Worm (Caenorhabditis elegans) whole organism, late embryonic: ENCODE results near the gene fbxa-167.

ENCODE experiments used
- F13H6.1 ChIP-seq: sonication (generic microtip); optimal IDR thresholded peaks from 2 replicates; lab custom pipeline; 2016; ENCODE audit warnings: missing genetic modification characterization, missing compliant biosample characterization
- K09A11.1 ChIP-seq: sonication (generic microtip); optimal IDR thresholded peaks from 2 replicates; lab custom pipeline; 2017; ENCODE audit warnings: antibody characterized with exemption, mild to moderate bottlenecking, missing genetic modification characterization, missing compliant biosample characterization; ENCODE audit not compliant: insufficient read depth
- Y22D7AL.16 ChIP-seq: sonication (generic microtip); optimal IDR thresholded peaks from 2 replicates; lab custom pipeline; 2016; ENCODE audit warnings: missing genetic modification characterization, missing compliant biosample characterization
- ceh-18 ChIP-seq: sonication (generic microtip); optimal IDR thresholded peaks from 2 replicates; lab custom pipeline; 2016; ENCODE audit warnings: missing genetic modification characterization, missing compliant biosample characterization
- ceh-19 ChIP-seq: fragments of 200-800 bp; sonication (Bioruptor generic); optimal IDR thresholded peaks from 2 replicates; lab custom pipeline; 2018; ENCODE audit warnings: mild to moderate bottlenecking, missing genetic modification characterization, missing compliant biosample characterization
- ceh-34 ChIP-seq: sonication (generic microtip); optimal IDR thresholded peaks from 2 replicates; lab custom pipeline; 2016; ENCODE audit warnings: mild to moderate bottlenecking, missing genetic modification characterization, missing compliant biosample characterization
- ceh-6 ChIP-seq: fragments of 200-800 bp; sonication (Bioruptor generic); optimal IDR thresholded peaks from 2 replicates; lab custom pipeline; 2018; ENCODE audit warnings: mild to moderate bottlenecking, missing genetic modification characterization, missing compliant biosample characterization
- ceh-9 ChIP-seq: sonication (generic microtip); optimal IDR thresholded peaks from 2 replicates; lab custom pipeline; 2016; ENCODE audit warnings: mild to moderate bottlenecking, missing genetic modification characterization, inconsistent platforms, missing compliant biosample characterization
- dmd-4 ChIP-seq: sonication (generic microtip); optimal IDR thresholded peaks from 2 replicates; lab custom pipeline; 2016; ENCODE audit warnings: borderline replicate concordance, missing genetic modification characterization, missing compliant biosample characterization
- dve-1 ChIP-seq: sonication (generic microtip); optimal IDR thresholded peaks from 2 replicates; lab custom pipeline; 2017; ENCODE audit warnings: antibody characterized with exemption, mild to moderate bottlenecking, missing genetic modification characterization, missing compliant biosample characterization
- elt-4 ChIP-seq: sonication (generic microtip); optimal IDR thresholded peaks from 2 replicates; lab custom pipeline; 2016; ENCODE audit warnings: missing genetic modification characterization, missing compliant biosample characterization
- fkh-6 ChIP-seq: sonication (generic microtip); optimal IDR thresholded peaks from 2 replicates; lab custom pipeline; 2016; ENCODE audit warnings: missing genetic modification characterization, missing compliant biosample characterization
- gmeb-2 ChIP-seq: sonication (generic microtip); optimal IDR thresholded peaks from 2 replicates; lab custom pipeline; 2016; ENCODE audit warnings: missing genetic modification characterization, inconsistent platforms, missing compliant biosample characterization
- hlh-15 ChIP-seq: sonication (generic microtip); optimal IDR thresholded peaks from 2 replicates; lab custom pipeline; 2016; ENCODE audit warnings: missing genetic modification characterization, missing compliant biosample characterization
- hlh-6 ChIP-seq: sonication (generic microtip); optimal IDR thresholded peaks from 2 replicates; lab custom pipeline; 2016; ENCODE audit warnings: missing genotype, missing genetic modification characterization, missing compliant biosample characterization
- lim-6 ChIP-seq: sonication (generic microtip); optimal IDR thresholded peaks from 2 replicates; lab custom pipeline; 2016; ENCODE audit warnings: missing genetic modification characterization, missing compliant biosample characterization
- lin-11 ChIP-seq: fragments of 200-800 bp; sonication (Bioruptor generic); optimal IDR thresholded peaks from 2 replicates; lab custom pipeline; 2018; ENCODE audit warnings: mild to moderate bottlenecking, missing genetic modification characterization, missing compliant biosample characterization
- madf-2 ChIP-seq: sonication (generic microtip); optimal IDR thresholded peaks from 2 replicates; lab custom pipeline; 2017; ENCODE audit warnings: missing genetic modification characterization, missing compliant biosample characterization
- nfya-1 ChIP-seq: sonication (generic microtip); optimal IDR thresholded peaks from 2 replicates; lab custom pipeline; 2017; ENCODE audit warnings: missing genetic modification characterization, mild to moderate bottlenecking, missing compliant biosample characterization, antibody characterized with exemption, moderate library complexity
- npax-4 ChIP-seq: sonication (generic microtip); optimal IDR thresholded peaks from 2 replicates; lab custom pipeline; 2016; ENCODE audit warnings: missing genetic modification characterization, missing compliant biosample characterization
- odd-2 ChIP-seq: sonication (generic microtip); optimal IDR thresholded peaks from 2 replicates; lab custom pipeline; 2017; ENCODE audit warnings: antibody characterized with exemption, mild to moderate bottlenecking, missing genetic modification characterization, missing compliant biosample characterization
- pag-3 ChIP-seq: sonication (generic microtip); optimal IDR thresholded peaks from 2 replicates; lab custom pipeline; 2016; ENCODE audit warnings: missing compliant biosample characterization, missing genetic modification characterization, borderline replicate concordance
- pax-1 ChIP-seq: fragments of 150-350 bp; optimal IDR thresholded peaks from 2 replicates; lab custom pipeline; 2014; ENCODE audit warnings: missing biosample characterization, missing genetic modification characterization
- pha-2 ChIP-seq: sonication (generic microtip); optimal IDR thresholded peaks from 2 replicates; lab custom pipeline; 2017; ENCODE audit warnings: mild to moderate bottlenecking, missing genetic modification characterization, missing compliant biosample characterization
- pha-4 ChIP-seq: fragments of 150-350 bp; optimal IDR thresholded peaks from 2 replicates; lab custom pipeline; 2018; ENCODE audit warnings: missing biosample characterization, missing genetic modification reagents, missing genetic modification characterization
- ref-2 ChIP-seq: sonication (generic microtip); optimal IDR thresholded peaks from 2 replicates; lab custom pipeline; 2016; ENCODE audit warnings: missing genetic modification characterization, missing compliant biosample characterization
- rnt-1 ChIP-seq: sonication (generic microtip); optimal IDR thresholded peaks from 2 replicates; lab custom pipeline; 2016; ENCODE audit warnings: missing genetic modification characterization, missing compliant biosample characterization
- sdc-2 ChIP-seq: sonication (generic microtip); optimal IDR thresholded peaks from 2 replicates; lab custom pipeline; 2016; ENCODE audit warnings: missing genotype, missing genetic modification characterization, missing compliant biosample characterization
- sox-2 ChIP-seq: fragments of 200-800 bp; sonication (Bioruptor generic); IDR thresholded peaks from 2 replicates; pipeline ENCODE4 v1.3.6; 2022; ENCODE audit warnings: missing genetic modification reagents, missing genetic modification characterization, missing compliant biosample characterization
- sox-4 ChIP-seq: sonication (generic microtip); optimal IDR thresholded peaks from 2 replicates; lab custom pipeline; 2017; ENCODE audit warnings: mild to moderate bottlenecking, missing genetic modification characterization, inconsistent platforms, missing compliant biosample characterization
- tbx-2 ChIP-seq: sonication (generic microtip); optimal IDR thresholded peaks from 2 replicates; lab custom pipeline; 2016; ENCODE audit warnings: missing genetic modification characterization, missing compliant biosample characterization
- ttx-3 ChIP-seq: sonication (generic microtip); optimal IDR thresholded peaks from 2 replicates; lab custom pipeline; 2016; ENCODE audit warnings: missing genetic modification reagents, missing genetic modification characterization, missing compliant biosample characterization
- unc-3 ChIP-seq, 2 experiments: fragments of 200-800 bp in 1 of 2; sonication (Bioruptor generic) in 1 of 2; sonication (generic microtip) in 1 of 2; conservative IDR thresholded peaks in 1 of 2; optimal IDR thresholded peaks in 1 of 2; 2 replicates each; pipeline versions ENCODE4 v1.3.6 to Lab custom; 2016 to 2022; ENCODE audit warnings: missing compliant biosample characterization in 2 of 2, missing genetic modification characterization in 2 of 2, missing genetic modification reagents in 1 of 2
- unc-55 ChIP-seq: sonication (generic microtip); optimal IDR thresholded peaks from 2 replicates; lab custom pipeline; 2017; ENCODE audit warnings: missing biosample characterization, missing genetic modification reagents, missing genetic modification characterization
- unc-86 ChIP-seq: sonication (generic microtip); optimal IDR thresholded peaks from 2 replicates; lab custom pipeline; 2016; ENCODE audit warnings: missing genetic modification characterization, missing compliant biosample characterization

fbxa-167 gene

DNA sequence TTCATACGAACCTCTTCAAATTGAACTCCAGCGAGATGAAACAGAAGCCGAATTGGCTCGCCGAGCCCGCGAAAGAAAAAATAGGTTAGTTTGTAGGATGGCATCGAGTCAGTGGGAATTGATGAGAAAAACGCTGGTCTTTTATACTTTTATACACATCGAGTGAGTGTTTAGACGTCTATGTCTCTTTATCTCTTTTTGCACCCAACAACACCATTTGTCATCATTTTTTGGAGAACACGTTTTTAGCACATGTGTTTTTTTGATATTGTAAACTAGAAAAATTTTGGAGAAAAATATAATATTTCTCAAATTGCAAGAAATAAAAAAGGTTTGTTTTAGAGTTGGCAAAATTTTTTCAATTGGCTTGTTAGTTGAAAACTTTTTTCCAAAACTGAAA is 17.0 kb upstream of the fbxa-167 start, which contains the start of gene gst-16:
Gene gst-16, minus strand, starts transcription at position 111 of the 400 bp plus-strand sequence.
- TF ChIP-seq pha-4 (no peak), Y22D7AL.16 (tag; lab: Kevin White, UChicago) (no peak), pax-1 (tag; lab: Kevin White, UChicago) (no peak), elt-4 (no peak)

DNA sequence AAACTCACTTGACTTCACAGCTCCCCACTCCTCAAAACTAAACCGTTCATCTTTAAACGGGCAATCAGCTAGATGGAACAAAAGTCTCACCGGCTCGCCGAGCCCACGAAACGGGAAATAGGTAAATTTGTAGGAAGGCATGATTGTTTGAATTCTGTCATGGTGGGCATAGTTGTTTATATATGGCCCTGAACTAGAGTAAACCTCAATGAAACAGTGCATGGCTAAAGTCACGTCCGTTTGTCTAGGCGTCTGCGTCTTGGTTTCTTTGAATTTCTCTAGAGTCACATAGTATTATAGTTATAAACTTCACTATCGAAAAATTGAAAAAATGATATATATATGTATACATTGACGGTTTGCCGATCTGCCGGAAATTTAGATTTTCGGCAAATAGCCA is 14.3 kb upstream of the fbxa-167 start, which contains the start of gene gst-19:
Gene gst-19, minus strand, starts transcription at position 145 of the 400 bp plus-strand sequence.
- no peak for TF ChIP-seq Y22D7AL.16 (tag; lab: Kevin White, UChicago)
- TF ChIP-seq pax-1 (tag; lab: Kevin White, UChicago) = no peak
- no peak for TF ChIP-seq ttx-3
- TF ChIP-seq npax-4 (tag; lab: Kevin White, UChicago) = no peak
- TF ChIP-seq fkh-6 = no peak
- no peak for TF ChIP-seq unc-86 (tag; lab: Kevin White, UChicago)
- no peak for TF ChIP-seq ceh-34 (tag; lab: Kevin White, UChicago)
- no peak for TF ChIP-seq dve-1
- no peak for TF ChIP-seq unc-3 (GFP tag; conservative IDR thresholded peaks at IDR 0.05; lab: Robert Waterston, UW)
- TF ChIP-seq unc-3 (tag; optimal IDR thresholded peaks at IDR 0.05; lab: Kevin White, UChicago) = no peak
- TF ChIP-seq ceh-9 (tag; lab: Kevin White, UChicago) = no peak
- TF ChIP-seq rnt-1 = no peak
- TF ChIP-seq lim-6 (tag; lab: Kevin White, UChicago) = no peak
- no peak for TF ChIP-seq hlh-6 (tag; lab: Kevin White, UChicago)
- no peak for TF ChIP-seq unc-55
- TF ChIP-seq madf-2 = no peak

DNA sequence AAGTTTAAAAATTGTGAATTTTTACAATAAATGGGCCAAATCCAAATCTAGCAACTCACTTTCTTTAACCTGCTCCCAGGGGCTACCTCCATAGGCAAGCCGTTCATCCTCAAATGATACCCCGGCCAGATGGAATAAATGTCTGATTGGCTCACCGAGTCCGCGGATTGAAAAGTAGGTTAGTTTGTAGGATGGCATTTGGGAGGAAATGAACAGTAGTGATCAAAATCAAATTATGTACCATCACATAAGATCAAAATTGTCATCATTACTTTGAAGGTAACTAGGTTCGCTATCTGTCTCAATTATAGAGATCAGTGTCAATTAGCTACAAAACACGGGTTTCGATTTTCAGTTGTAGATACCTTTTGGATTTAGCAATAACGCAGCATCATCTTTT is 10.6 kb upstream of the fbxa-167 start, which contains the start of the genes gst-17 and gst-18:
Gene gst-17, minus strand, starts transcription at position 101 of the 400 bp plus-strand sequence.
Gene gst-18, minus strand, starts transcription at position 198 of the 400 bp plus-strand sequence.
- TF ChIP-seq lim-6 (tag; lab: Kevin White, UChicago) (no peak), gmeb-2 (tag; lab: Kevin White, UChicago) (no peak), pag-3 (tag; lab: Kevin White, UChicago) (no peak), ceh-6 (GFP tag; lab: Kevin White, UChicago) (no peak), ref-2 (no peak), hlh-15 (tag; lab: Kevin White, UChicago) (no peak), nfya-1 (tag; lab: Kevin White, UChicago) (no peak), sdc-2 (no peak), pha-2 (tag; lab: Kevin White, UChicago) (no peak), K09A11.1 (tag; lab: Kevin White, UChicago) (no peak), dmd-4 (tag; lab: Kevin White, UChicago) (no peak), sox-4 (no peak), odd-2 (tag; lab: Kevin White, UChicago) (no peak), lin-11 (tag; lab: Kevin White, UChicago) (no peak), tbx-2 (tag; lab: Kevin White, UChicago) (no peak), ceh-18 (tag; lab: Kevin White, UChicago) (no peak), sox-2 (GFP tag; lab: Robert Waterston, UW) (no peak), ceh-19 (no peak)

DNA sequence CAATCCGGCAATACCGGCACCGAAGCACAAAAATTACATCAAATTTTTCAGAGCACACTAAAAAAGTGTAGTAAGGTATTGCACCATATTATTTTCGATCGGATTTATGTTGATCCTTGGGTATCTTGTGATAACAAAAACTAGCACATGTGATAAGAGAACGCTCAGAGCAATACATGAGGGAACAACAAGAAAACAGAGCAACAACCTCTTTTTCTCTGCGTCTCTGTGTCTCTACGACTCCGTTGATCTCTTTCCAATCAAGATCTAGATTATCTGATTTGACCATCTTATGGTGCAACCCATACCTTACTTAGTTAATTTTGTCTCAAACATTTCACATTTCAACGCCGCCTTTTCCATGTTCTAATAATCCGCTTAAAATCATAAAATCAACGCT is 9.1 kb upstream of the fbxa-167 start, which contains the start of gene tag-10:
Gene tag-10, plus strand, starts transcription at position 347 of the 400 bp plus-strand sequence.
- TF ChIP-seq tbx-2 (tag; lab: Kevin White, UChicago) = no peak
- no peak for TF ChIP-seq hlh-6 (tag; lab: Kevin White, UChicago)
- no peak for TF ChIP-seq nfya-1 (tag; lab: Kevin White, UChicago)
- TF ChIP-seq ttx-3 = no peak
- no peak for TF ChIP-seq pax-1 (tag; lab: Kevin White, UChicago)
- no peak for TF ChIP-seq F13H6.1 (tag; lab: Kevin White, UChicago)
- TF ChIP-seq madf-2 = no peak
- TF ChIP-seq, all 69 proteins: peak for 0
